Fruit fly (Drosophila melanogaster): ENCODE results near the gene CG4362.

Gene CG4362

dm6 chr3R:20291106-20291505, 16.2 kb downstream of the CG4362 start:
- no peak for TF ChIP-seq CG13123 (GFP tag; optimal IDR thresholded peaks at IDR 0.05)
- TF ChIP-seq cad (GFP tag; optimal IDR thresholded peaks at IDR 0.05) = peak; percentile 98
- no peak for TF ChIP-seq CG2875 (GFP tag; optimal IDR thresholded peaks at IDR 0.05)
- TF ChIP-seq ci (GFP tag; IDR thresholded peaks at IDR 0.05) = no peak
- no peak for TF ChIP-seq mam (GFP tag; optimal IDR thresholded peaks at IDR 0.05)
- TF ChIP-seq odd (GFP tag; optimal IDR thresholded peaks at IDR 0.05) = no peak
- TF ChIP-seq Dad (GFP tag; optimal IDR thresholded peaks at IDR 0.05) = no peak
- TF ChIP-seq CG31388 (GFP tag; optimal IDR thresholded peaks at IDR 0.05) = no peak
- TF ChIP-seq nerfin-2 (GFP tag; IDR thresholded peaks at IDR 0.05; ENCODE audit: partially characterized antibody) = no peak
- TF ChIP-seq Vsx1 (GFP tag; optimal IDR thresholded peaks at IDR 0.05) = no peak
- no peak for TF ChIP-seq CG1647 (GFP tag; optimal IDR thresholded peaks at IDR 0.05)
- no peak for TF ChIP-seq ttk (GFP tag; IDR thresholded peaks at IDR 0.05)
- TF ChIP-seq CG15479 (GFP tag; optimal IDR thresholded peaks at IDR 0.05) = peak; percentile 43
- no peak for TF ChIP-seq CG42726 (GFP tag; IDR thresholded peaks at IDR 0.05; ENCODE audit: partially characterized antibody)
- peak; percentile 70 for TF ChIP-seq abd-A (tag; optimal IDR thresholded peaks at IDR 0.05)
- TF ChIP-seq lab (GFP tag; optimal IDR thresholded peaks at IDR 0.05) = no peak
- TF ChIP-seq tll (GFP tag; optimal IDR thresholded peaks at IDR 0.05) = peak in 1 of 2 experiments; percentile 86
- TF ChIP-seq vvl (GFP tag; IDR thresholded peaks at IDR 0.05) = peak; percentile 33; the same call in 1 of the 2 replicates
- no peak for TF ChIP-seq slbo (GFP tag; IDR thresholded peaks at IDR 0.05)
- TF ChIP-seq slp2 (GFP tag; optimal IDR thresholded peaks at IDR 0.05) = no peak
- peak; percentile 50 for TF ChIP-seq CG10321 (GFP tag; IDR thresholded peaks at IDR 0.05)
- no peak for TF ChIP-seq CG11504 (tag; optimal IDR thresholded peaks at IDR 0.05)
- TF ChIP-seq Dref (GFP tag; IDR thresholded peaks at IDR 0.05) = no peak
- TF ChIP-seq CG13775 (GFP tag; optimal IDR thresholded peaks at IDR 0.05) = no peak
- TF ChIP-seq CG15073 (GFP tag; optimal IDR thresholded peaks at IDR 0.05) = no peak
- TF ChIP-seq CG18476 (GFP tag; optimal IDR thresholded peaks at IDR 0.05) = no peak
- no peak for TF ChIP-seq ap (GFP tag; IDR thresholded peaks at IDR 0.05)
- TF ChIP-seq Myb (GFP tag; optimal IDR thresholded peaks at IDR 0.05) = no peak
- TF ChIP-seq CG14014 (GFP tag; IDR thresholded peaks at IDR 0.05) = no peak
- TF ChIP-seq pb (GFP tag; optimal IDR thresholded peaks at IDR 0.05) = no peak
- no peak for TF ChIP-seq scrt (GFP tag; optimal IDR thresholded peaks at IDR 0.05)
- TF ChIP-seq D (optimal IDR thresholded peaks at IDR 0.05) = no peak
- TF ChIP-seq D (GFP tag; optimal IDR thresholded peaks at IDR 0.05) = no peak
- TF ChIP-seq pzg (GFP tag; optimal IDR thresholded peaks at IDR 0.05) = no peak
- TF ChIP-seq ara (GFP tag; IDR thresholded peaks at IDR 0.05) = no peak
- TF ChIP-seq grn (GFP tag; optimal IDR thresholded peaks at IDR 0.05) = no peak
- TF ChIP-seq sima (GFP tag; optimal IDR thresholded peaks at IDR 0.05) = no peak
- TF ChIP-seq Meics (GFP tag; optimal IDR thresholded peaks at IDR 0.05) = no peak
- TF ChIP-seq Opbp (GFP tag; IDR thresholded peaks at IDR 0.05; ENCODE audit: partially characterized antibody) = no peak
- no peak for TF ChIP-seq CG2889 (GFP tag; IDR thresholded peaks at IDR 0.05)
- no peak for TF ChIP-seq CG8924 (tag; optimal IDR thresholded peaks at IDR 0.05)
- TF ChIP-seq CG6791 (GFP tag; IDR thresholded peaks at IDR 0.05; ENCODE audit: partially characterized antibody) = no peak
- TF ChIP-seq zen (tag; optimal IDR thresholded peaks at IDR 0.05) = peak; percentile 81
- TF ChIP-seq Bdp1 (GFP tag; optimal IDR thresholded peaks at IDR 0.05) = no peak
- no peak for TF ChIP-seq ranshi (GFP tag; IDR thresholded peaks at IDR 0.05)
- no peak for TF ChIP-seq CG10267 (tag; optimal IDR thresholded peaks at IDR 0.05)
- TF ChIP-seq Hr78 (GFP tag; optimal IDR thresholded peaks at IDR 0.05) = peak in 1 of 2 experiments; percentile 86
- no peak for TF ChIP-seq klu (GFP tag; IDR thresholded peaks at IDR 0.05)
- no peak for TF ChIP-seq CG17385 (GFP tag; optimal IDR thresholded peaks at IDR 0.05)
- no peak for TF ChIP-seq corto (GFP tag; optimal IDR thresholded peaks at IDR 0.05)
- no peak for TF ChIP-seq CG16813 (GFP tag; IDR thresholded peaks at IDR 0.05; ENCODE audit: partially characterized antibody)
